Fruit fly (Drosophila melanogaster) whole organism, adult: ENCODE results near the gene Sfp87B.

ENCODE experiments used
- CG11617 ChIP-seq: fragments of 200-800 bp; sonication (Bioruptor generic); optimal IDR thresholded peaks from 2 replicates; lab custom pipeline; 2017; ENCODE audit warnings: mild to moderate bottlenecking, missing biosample characterization, missing genetic modification reagents, missing genetic modification characterization
- CG12768 ChIP-seq: fragments of 200-800 bp; sonication (Bioruptor generic); optimal IDR thresholded peaks from 2 replicates; lab custom pipeline; 2017; ENCODE audit warnings: missing biosample characterization, missing genetic modification characterization, mild to moderate bottlenecking, moderate library complexity, missing genetic modification reagents
- CG14711 ChIP-seq: fragments of 200-800 bp; sonication (Bioruptor generic); optimal IDR thresholded peaks from 2 replicates; lab custom pipeline; 2018; ENCODE audit warnings: missing biosample characterization, mild to moderate bottlenecking, missing genetic modification characterization, moderate library complexity
- CG33017 ChIP-seq: fragments of 200-800 bp; sonication (Bioruptor generic); optimal IDR thresholded peaks from 2 replicates; lab custom pipeline; 2018; ENCODE audit warnings: missing biosample characterization, mild to moderate bottlenecking, missing genetic modification characterization, moderate library complexity
- CG5204 ChIP-seq: fragments of 200-800 bp; sonication (Bioruptor generic); optimal IDR thresholded peaks from 2 replicates; lab custom pipeline; 2016; ENCODE audit warnings: missing biosample characterization, missing genetic modification characterization
- Clk ChIP-seq: fragments of 200-800 bp; sonication (Bioruptor generic); optimal IDR thresholded peaks from 2 replicates; lab custom pipeline; 2017; ENCODE audit warnings: missing biosample characterization, missing genetic modification characterization
- Hr96 ChIP-seq: fragments of 200-800 bp; sonication (Bioruptor generic); optimal IDR thresholded peaks from 2 replicates; lab custom pipeline; 2016; ENCODE audit warnings: missing biosample characterization, missing genetic modification characterization
- cnc ChIP-seq, 2 experiments: fragments of >200 bp; optimal IDR thresholded peaks; 2 replicates each; lab custom pipeline; 2017
- kay ChIP-seq: fragments of 200-800 bp; sonication (Bioruptor generic); peaks from one replicate; lab custom pipeline; 2016; ENCODE audit warnings: missing biosample characterization, missing genetic modification characterization, borderline replicate concordance
- toe ChIP-seq: fragments of 200-800 bp; sonication (Bioruptor generic); optimal IDR thresholded peaks from 2 replicates; lab custom pipeline; 2016; ENCODE audit warnings: missing biosample characterization, missing genetic modification characterization

DNA sequence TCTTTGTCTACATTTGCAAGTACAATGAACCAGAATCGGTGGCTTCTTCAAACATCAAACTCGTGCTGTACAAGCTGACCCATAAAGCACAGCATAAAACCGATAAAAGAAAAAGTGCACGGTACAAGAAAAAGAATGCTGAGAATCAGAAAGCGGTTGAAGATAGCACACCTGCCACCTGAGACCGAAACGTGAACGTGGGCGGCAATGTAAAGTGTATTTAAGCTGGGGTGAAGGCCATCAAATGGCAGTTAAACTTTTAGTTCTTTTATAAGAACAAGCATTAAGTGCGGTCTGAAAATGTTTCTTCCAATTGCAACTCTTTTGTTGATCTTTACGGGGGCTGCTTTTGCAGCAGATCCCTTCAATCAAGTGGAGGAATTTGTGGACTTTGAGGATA lies 38.1 kb downstream of the Sfp87B start, which contains the start of gene CG4066:
- TF ChIP-seq CG5204 (GFP tag; lab: Kevin White, UChicago) = no peak
- no peak for TF ChIP-seq Hr96 (GFP tag; lab: Kevin White, UChicago)
- no peak for TF ChIP-seq toe (GFP tag; lab: Kevin White, UChicago)
- no peak for TF ChIP-seq CG33017 (tag; lab: Kevin White, UChicago)
- no peak for TF ChIP-seq CG11617 (GFP tag; lab: Kevin White, UChicago)
- TF ChIP-seq CG14711 (tag; lab: Kevin White, UChicago) = no peak
- TF ChIP-seq Clk (GFP tag; lab: Kevin White, UChicago) = no peak
- TF ChIP-seq cnc (optimal IDR thresholded peaks at IDR 0.05; lab: Kevin White, UChicago) = no peak
- no peak for TF ChIP-seq kay (GFP tag; lab: Kevin White, UChicago)
- TF ChIP-seq CG12768 (GFP tag; lab: Kevin White, UChicago) = no peak
